Fruit fly (Drosophila melanogaster): ENCODE results near the gene Akap200.

Akap200 gene

dm6 chr2L:8451497-8451896 lies 36.0 kb downstream of the Akap200 start (continued):
- TF ChIP-seq Hr78 (GFP tag; optimal IDR thresholded peaks at IDR 0.05) (peak in 1 of 2 experiments; percentile 73), chinmo (GFP tag; IDR thresholded peaks at IDR 0.05; ENCODE audit: partially characterized antibody) (0 out of 4 replicates have a peak, but pooled peaks have one; percentile 63), GATAe (GFP tag; conservative IDR thresholded peaks at IDR 0.05) (peak; percentile 53), exex (tag; optimal IDR thresholded peaks at IDR 0.05) (peak; percentile 98), Atf6 (GFP tag; IDR thresholded peaks at IDR 0.05) (0 out of 2 replicates have a peak, but pooled peaks have one; percentile 29)

DNA sequence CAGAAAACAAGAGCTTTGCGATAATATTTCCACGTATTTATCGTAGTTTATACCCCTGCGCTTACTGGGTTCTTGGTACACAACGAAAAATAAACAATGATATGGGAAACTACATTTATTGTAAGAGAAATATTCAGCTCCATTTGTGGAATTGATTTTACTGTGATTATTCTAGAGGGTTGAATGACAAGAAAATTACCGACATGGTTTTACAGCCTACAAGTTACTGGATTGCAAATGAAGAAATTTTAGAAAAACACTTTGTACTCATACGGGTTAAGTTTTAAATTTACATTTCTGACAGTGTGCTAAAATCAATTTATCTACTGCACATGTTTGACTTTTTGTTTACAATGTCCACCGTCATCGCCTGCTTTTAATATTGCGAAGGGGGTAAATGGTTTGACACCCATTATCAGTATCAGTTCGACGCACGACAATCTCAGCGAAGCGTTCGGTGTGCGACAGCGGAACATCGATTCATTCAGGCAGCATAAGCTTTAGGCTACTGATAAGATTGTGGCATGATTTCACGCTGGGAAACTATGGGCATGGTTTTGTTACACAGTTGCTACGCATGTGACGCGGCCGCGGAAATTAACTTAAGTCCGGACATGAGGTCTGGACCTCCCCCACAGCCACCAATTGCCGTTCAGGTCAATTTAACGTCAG lies 46.4 kb downstream of the Akap200 start:
- TF ChIP-seq CG12299 (tag; optimal IDR thresholded peaks at IDR 0.05) = no peak
- no peak for TF ChIP-seq sr (GFP tag; IDR thresholded peaks at IDR 0.05)
- TF ChIP-seq disco-r (GFP tag; optimal IDR thresholded peaks at IDR 0.05) = no peak
- TF ChIP-seq CG7271 (tag; optimal IDR thresholded peaks at IDR 0.05) = no peak
- TF ChIP-seq CG15696 (tag; optimal IDR thresholded peaks at IDR 0.05) = peak; percentile 0
- no peak for TF ChIP-seq CG14667 (GFP tag; IDR thresholded peaks at IDR 0.05)
- peak; percentile 88 for TF ChIP-seq mirr (GFP tag; optimal IDR thresholded peaks at IDR 0.05)
- TF ChIP-seq abd-A (tag; optimal IDR thresholded peaks at IDR 0.05) = no peak
- TF ChIP-seq CG18262 (tag; optimal IDR thresholded peaks at IDR 0.05) = peak; percentile 41
- no peak for TF ChIP-seq Six4 (GFP tag; optimal IDR thresholded peaks at IDR 0.05)
- TF ChIP-seq Ada2b (GFP tag; IDR thresholded peaks at IDR 0.05) = no peak
- no peak for TF ChIP-seq CG7963 (GFP tag; IDR thresholded peaks at IDR 0.05; ENCODE audit: partially characterized antibody)
- no peak for TF ChIP-seq CG31224 (GFP tag; IDR thresholded peaks at IDR 0.05)
- peak; percentile 71 for TF ChIP-seq CG5180 (GFP tag; optimal IDR thresholded peaks at IDR 0.05)
- TF ChIP-seq CG1647 (GFP tag; optimal IDR thresholded peaks at IDR 0.05) = no peak
- TF ChIP-seq nau (GFP tag; optimal IDR thresholded peaks at IDR 0.05) = no peak
- no peak for TF ChIP-seq Asciz (GFP tag; optimal IDR thresholded peaks at IDR 0.05)
- 0 out of 3 replicates have a peak, but pooled peaks have one; percentile 49 for TF ChIP-seq CG2199 (GFP tag; IDR thresholded peaks at IDR 0.05)
- TF ChIP-seq fd64A (GFP tag; optimal IDR thresholded peaks at IDR 0.05) = no peak
- TF ChIP-seq slou (GFP tag; optimal IDR thresholded peaks at IDR 0.05) = no peak
- TF ChIP-seq CG31441 (GFP tag; IDR thresholded peaks at IDR 0.05) = peak; percentile 43
- TF ChIP-seq ATbp (GFP tag; optimal IDR thresholded peaks at IDR 0.05) = peak; percentile 26
- TF ChIP-seq CG4617 (GFP tag; optimal IDR thresholded peaks at IDR 0.05; ENCODE audit: borderline replicate concordance) = no peak
- peak; percentile 76 for TF ChIP-seq grn (GFP tag; optimal IDR thresholded peaks at IDR 0.05)
- no peak for TF ChIP-seq E2f1 (GFP tag; IDR thresholded peaks at IDR 0.05)
- TF ChIP-seq Hand (GFP tag; optimal IDR thresholded peaks at IDR 0.05) = no peak
- no peak for TF ChIP-seq gfzf (GFP tag; optimal IDR thresholded peaks at IDR 0.05)
- no peak for TF ChIP-seq CG6654 (GFP tag; optimal IDR thresholded peaks at IDR 0.05)
- TF ChIP-seq CG12104 (GFP tag; optimal IDR thresholded peaks at IDR 0.05) = no peak
- TF ChIP-seq hth (optimal IDR thresholded peaks at IDR 0.05) = no peak
- TF ChIP-seq Bteb2 (GFP tag; optimal IDR thresholded peaks at IDR 0.05) = peak; percentile 24
- no peak for TF ChIP-seq ab (GFP tag; optimal IDR thresholded peaks at IDR 0.05)
- no peak for TF ChIP-seq al (GFP tag; IDR thresholded peaks at IDR 0.05)
- no peak for TF ChIP-seq CG12236 (GFP tag; optimal IDR thresholded peaks at IDR 0.05)
- TF ChIP-seq CG6765 (GFP tag; optimal IDR thresholded peaks at IDR 0.05) = no peak
- peak; percentile 42 for TF ChIP-seq CG18619 (GFP tag; optimal IDR thresholded peaks at IDR 0.05)
- peak; percentile 69 for TF ChIP-seq CG2120 (GFP tag; optimal IDR thresholded peaks at IDR 0.05)
- no peak for TF ChIP-seq h (optimal IDR thresholded peaks at IDR 0.05)
- TF ChIP-seq ewg (GFP tag; optimal IDR thresholded peaks at IDR 0.05) = peak; percentile 1
- no peak for TF ChIP-seq MBD-R2 (GFP tag; IDR thresholded peaks at IDR 0.05)
- TF ChIP-seq CG13287 (GFP tag; IDR thresholded peaks at IDR 0.05; ENCODE audit: partially characterized antibody) = no peak
- no peak for TF ChIP-seq chm (GFP tag; IDR thresholded peaks at IDR 0.05)
- TF ChIP-seq CG2129 (GFP tag; IDR thresholded peaks at IDR 0.05; ENCODE audit: partially characterized antibody) = no peak

Data from whole organism, embryonic.